Worm (Caenorhabditis elegans) whole organism, L4 larva: ENCODE data around the gene clic-1.
A peak's percentile ranks its signal among the peaks of the same experiment; 100 is the strongest.

Experiments
- D1046.2 ChIP-seq: fragments of 200-800 bp; sonication (Bioruptor generic); IDR thresholded peaks from 2 replicates; pipeline ENCODE4 v1.3.6; 2022; ENCODE audit warnings: missing genetic modification characterization, missing compliant biosample characterization
- F26F4.8 ChIP-seq: fragments of 200-800 bp; sonication (Bioruptor generic); conservative IDR thresholded peaks from 2 replicates; pipeline ENCODE4 v1.3.6; 2022; ENCODE audit warnings: missing genetic modification characterization, missing compliant biosample characterization
- R02D3.7 ChIP-seq: fragments of 150-350 bp; sonication (generic microtip); optimal IDR thresholded peaks from 3 replicates; lab custom pipeline; 2014; ENCODE audit warnings: missing biosample characterization, missing genetic modification characterization
- Y105C5A.15 ChIP-seq: fragments of 200-800 bp; sonication (Bioruptor generic); IDR thresholded peaks from 2 replicates; pipeline ENCODE4 v1.3.6; 2022; ENCODE audit warnings: missing genetic modification characterization, missing compliant biosample characterization
- Y48G9A.11 ChIP-seq: fragments of 200-800 bp; sonication (Bioruptor generic); IDR thresholded peaks from 2 replicates; pipeline ENCODE4 v1.3.6; 2022; ENCODE audit warnings: missing genetic modification reagents, missing genetic modification characterization, missing compliant biosample characterization
- Y5F2A.4 ChIP-seq: fragments of 200-800 bp; sonication (Bioruptor generic); optimal IDR thresholded peaks from 2 replicates; lab custom pipeline; 2018; ENCODE audit warnings: mild to moderate bottlenecking, missing genetic modification characterization, missing compliant biosample characterization
- ZK546.5 ChIP-seq, 2 experiments: sonication (generic microtip); optimal IDR thresholded peaks; 2 replicates each; lab custom pipeline; 2017; ENCODE audit warnings: missing biosample characterization in 2 of 2, missing genetic modification characterization in 2 of 2
- ama-1 ChIP-seq: fragments of 150-350 bp; optimal IDR thresholded peaks from 2 replicates; lab custom pipeline; 2014; ENCODE audit warnings: inconsistent platforms, mixed read lengths
- arid-1 ChIP-seq: fragments of 200-800 bp; sonication (Bioruptor generic); conservative IDR thresholded peaks from 2 replicates; pipeline ENCODE4 v1.3.6; 2022; ENCODE audit warnings: missing genetic modification reagents, missing genetic modification characterization, missing compliant biosample characterization
- ceh-20 ChIP-seq: fragments of 200-800 bp; sonication (Bioruptor generic); IDR thresholded peaks from 2 replicates; pipeline ENCODE4 v1.3.6; 2022; ENCODE audit warnings: missing genetic modification reagents, missing genetic modification characterization, missing compliant biosample characterization
- ceh-44 ChIP-seq: fragments of 200-800 bp; sonication (Bioruptor generic); IDR thresholded peaks from 2 replicates; pipeline ENCODE4 v1.3.6; 2022; ENCODE audit warnings: missing genetic modification reagents, missing genetic modification characterization, missing compliant biosample characterization
- ceh-62 ChIP-seq: sonication (generic microtip); optimal IDR thresholded peaks from 2 replicates; lab custom pipeline; 2017; ENCODE audit warnings: missing biosample characterization, missing genetic modification characterization
- ceh-82 ChIP-seq: sonication (generic microtip); optimal IDR thresholded peaks from 2 replicates; lab custom pipeline; 2017; ENCODE audit warnings: missing biosample characterization, missing genetic modification characterization
- daf-12 ChIP-seq: fragments of 150-350 bp; optimal IDR thresholded peaks from 2 replicates; lab custom pipeline; 2014; ENCODE audit warnings: missing biosample characterization, missing genetic modification reagents, missing genetic modification characterization
- daf-16 ChIP-seq, 3 experiments: sonication (generic microtip); optimal IDR thresholded peaks; 2 replicates each; lab custom pipeline; 2016 to 2017; ENCODE audit warnings: missing genetic modification characterization in 3 of 3, missing genetic modification reagents in 3 of 3, mild to moderate bottlenecking in 2 of 3, missing compliant biosample characterization in 2 of 3, missing biosample characterization in 1 of 3, moderate library complexity in 1 of 3
- dmd-6 ChIP-seq: fragments of 200-800 bp; sonication (Bioruptor generic); IDR thresholded peaks from 2 replicates; pipeline ENCODE4 v1.3.6; 2022; ENCODE audit warnings: missing genetic modification reagents, missing genetic modification characterization, missing compliant biosample characterization
- dpl-1 ChIP-seq: fragments of 150-350 bp; optimal IDR thresholded peaks from 2 replicates; lab custom pipeline; 2014; ENCODE audit warnings: missing biosample characterization, missing genetic modification reagents, missing genetic modification characterization
- fos-1 ChIP-seq: fragments of 150-350 bp; optimal IDR thresholded peaks from 2 replicates; lab custom pipeline; 2014; ENCODE audit warnings: missing biosample characterization, missing genetic modification characterization
- hlh-11 ChIP-seq: fragments of 200-800 bp; sonication (Bioruptor generic); optimal IDR thresholded peaks from 2 replicates; lab custom pipeline; 2018; ENCODE audit warnings: mild to moderate bottlenecking, missing genetic modification characterization, missing compliant biosample characterization
- jun-1 ChIP-seq: fragments of 150-350 bp; optimal IDR thresholded peaks from 2 replicates; lab custom pipeline; 2014; ENCODE audit warnings: missing biosample characterization, missing genetic modification reagents, missing genetic modification characterization
- lin-1 ChIP-seq: fragments of 200-800 bp; sonication (Bioruptor generic); IDR thresholded peaks from 2 replicates; pipeline ENCODE4 v1.3.6; 2022; ENCODE audit warnings: missing genetic modification reagents, missing genetic modification characterization, missing compliant biosample characterization
- lin-13 ChIP-seq: fragments of 150-350 bp; optimal IDR thresholded peaks from 2 replicates; lab custom pipeline; 2014; ENCODE audit warnings: missing biosample characterization, missing genetic modification reagents, missing genetic modification characterization
- lin-29 ChIP-seq: fragments of 200-800 bp; sonication (Bioruptor generic); IDR thresholded peaks from 2 replicates; pipeline ENCODE4 v1.3.6; 2022; ENCODE audit warnings: missing genetic modification reagents, missing genetic modification characterization, missing compliant biosample characterization
- lin-38 ChIP-seq: fragments of 200-800 bp; sonication (Bioruptor generic); IDR thresholded peaks from 2 replicates; pipeline ENCODE4 v1.3.6; 2022; ENCODE audit warnings: missing genetic modification reagents, missing genetic modification characterization, missing compliant biosample characterization
- lir-3 ChIP-seq: sonication (generic microtip); optimal IDR thresholded peaks from 2 replicates; lab custom pipeline; 2016; ENCODE audit warnings: mild to moderate bottlenecking, missing genetic modification characterization, missing compliant biosample characterization
- lsy-2 ChIP-seq, 2 experiments: fragments of 150-350 bp in 1 of 2; sonication (generic microtip) in 1 of 2; optimal IDR thresholded peaks; 2 replicates each; lab custom pipeline; 2014 to 2017; ENCODE audit warnings: missing biosample characterization in 2 of 2, missing genetic modification characterization in 2 of 2
- mdl-1 ChIP-seq, 2 experiments: fragments of 150-350 bp in 1 of 2; sonication (generic microtip) in 1 of 2; optimal IDR thresholded peaks; 2 replicates each; lab custom pipeline; 2014 to 2017; ENCODE audit warnings: missing biosample characterization in 2 of 2, missing genetic modification characterization in 2 of 2
- mdt-29 ChIP-seq: fragments of 200-800 bp; sonication (Bioruptor generic); IDR thresholded peaks from 2 replicates; pipeline ENCODE4 v1.3.6; 2022; ENCODE audit warnings: missing genetic modification reagents, missing genetic modification characterization, missing compliant biosample characterization
- mes-2 ChIP-seq: sonication (generic microtip); optimal IDR thresholded peaks from 2 replicates; lab custom pipeline; 2016; ENCODE audit warnings: missing genotype, mild to moderate bottlenecking, missing genetic modification characterization, missing compliant biosample characterization; ENCODE audit not compliant: poor library complexity, severe bottlenecking
- mxl-2 ChIP-seq: fragments of 200-800 bp; sonication (Bioruptor generic); conservative IDR thresholded peaks from 2 replicates; pipeline ENCODE4 v1.3.6; 2022; ENCODE audit warnings: missing genetic modification reagents, missing genetic modification characterization, missing compliant biosample characterization
- mxl-3 ChIP-seq: fragments of 200-800 bp; sonication (Bioruptor generic); optimal IDR thresholded peaks from 2 replicates; lab custom pipeline; 2018; ENCODE audit warnings: mild to moderate bottlenecking, missing genetic modification characterization, missing compliant biosample characterization
- nhr-10 ChIP-seq: fragments of 150-350 bp; optimal IDR thresholded peaks from 2 replicates; lab custom pipeline; 2014; ENCODE audit warnings: missing biosample characterization, missing genetic modification characterization
- nhr-11 ChIP-seq: fragments of 150-350 bp; optimal IDR thresholded peaks from 2 replicates; lab custom pipeline; 2014; ENCODE audit warnings: missing biosample characterization, missing genetic modification characterization
- nhr-111 ChIP-seq: fragments of 200-800 bp; sonication (Bioruptor generic); optimal IDR thresholded peaks from 2 replicates; lab custom pipeline; 2018; ENCODE audit warnings: mild to moderate bottlenecking, missing genetic modification characterization, missing compliant biosample characterization
- nhr-42 ChIP-seq: fragments of 200-800 bp; sonication (Bioruptor generic); IDR thresholded peaks from 2 replicates; pipeline ENCODE4 v1.3.6; 2022; ENCODE audit warnings: missing genetic modification characterization, missing compliant biosample characterization
- nhr-48 ChIP-seq: sonication (generic microtip); optimal IDR thresholded peaks from 2 replicates; lab custom pipeline; 2016; ENCODE audit warnings: mild to moderate bottlenecking, missing genetic modification characterization, missing compliant biosample characterization
- nhr-6 ChIP-seq: fragments of 150-350 bp; optimal IDR thresholded peaks from 2 replicates; lab custom pipeline; 2014; ENCODE audit warnings: missing biosample characterization, missing genetic modification characterization
- nhr-76 ChIP-seq: fragments of 150-350 bp; optimal IDR thresholded peaks from 2 replicates; lab custom pipeline; 2014; ENCODE audit warnings: missing biosample characterization, missing genetic modification characterization
- nhr-77 ChIP-seq: fragments of 150-350 bp; optimal IDR thresholded peaks from 2 replicates; lab custom pipeline; 2014; ENCODE audit warnings: missing biosample characterization, missing genetic modification characterization
- pha-4 ChIP-seq, 2 experiments: fragments of 150-350 bp in 1 of 2; fragments of 200-800 bp in 1 of 2; sonication (Bioruptor generic) in 1 of 2; IDR thresholded peaks in 1 of 2; optimal IDR thresholded peaks in 1 of 2; 2 replicates each; pipeline versions ENCODE4 v1.3.6 to Lab custom; 2014 to 2022; ENCODE audit warnings: missing genetic modification characterization in 2 of 2, missing genetic modification reagents in 2 of 2, missing biosample characterization in 1 of 2, missing compliant biosample characterization in 1 of 2
- php-3 ChIP-seq: fragments of 200-800 bp; sonication (Bioruptor generic); IDR thresholded peaks from 2 replicates; pipeline ENCODE4 v1.3.6; 2022; ENCODE audit warnings: missing genetic modification reagents, missing genetic modification characterization, missing compliant biosample characterization
- rbr-2 ChIP-seq: sonication (generic microtip); optimal IDR thresholded peaks from 2 replicates; lab custom pipeline; 2016; ENCODE audit warnings: missing genotype, missing genetic modification characterization, missing compliant biosample characterization
- saeg-2 ChIP-seq: fragments of 200-800 bp; sonication (Bioruptor generic); IDR thresholded peaks from 2 replicates; pipeline ENCODE4 v1.3.6; 2022; ENCODE audit warnings: missing genetic modification reagents, missing genetic modification characterization, missing compliant biosample characterization
- sdz-12 ChIP-seq: fragments of 200-800 bp; sonication (Bioruptor generic); optimal IDR thresholded peaks from 2 replicates; lab custom pipeline; 2018; ENCODE audit warnings: mild to moderate bottlenecking, missing genetic modification characterization, missing compliant biosample characterization
- skn-1 ChIP-seq: fragments of 150-350 bp; optimal IDR thresholded peaks from 2 replicates; lab custom pipeline; 2014; ENCODE audit warnings: missing biosample characterization, missing genetic modification characterization
- snpc-1.2 ChIP-seq: fragments of 200-800 bp; sonication (Bioruptor generic); IDR thresholded peaks from 2 replicates; pipeline ENCODE4 v1.3.6; 2022; ENCODE audit warnings: missing genetic modification reagents, missing genetic modification characterization, missing compliant biosample characterization
- spr-1 ChIP-seq: sonication (generic microtip); optimal IDR thresholded peaks from 2 replicates; lab custom pipeline; 2016; ENCODE audit warnings: mild to moderate bottlenecking, missing genetic modification characterization, missing compliant biosample characterization
- spr-3 ChIP-seq: fragments of 200-800 bp; sonication (Bioruptor generic); optimal IDR thresholded peaks from 2 replicates; lab custom pipeline; 2018; ENCODE audit warnings: mild to moderate bottlenecking, missing genetic modification characterization, missing compliant biosample characterization
- zfp-2 ChIP-seq: sonication (generic microtip); optimal IDR thresholded peaks from 2 replicates; lab custom pipeline; 2016; ENCODE audit warnings: mild to moderate bottlenecking, missing genetic modification characterization, missing compliant biosample characterization
- ztf-11 ChIP-seq: fragments of 150-350 bp; optimal IDR thresholded peaks from 2 replicates; lab custom pipeline; 2014; ENCODE audit warnings: missing biosample characterization, missing genetic modification characterization

clic-1 gene

DNA sequence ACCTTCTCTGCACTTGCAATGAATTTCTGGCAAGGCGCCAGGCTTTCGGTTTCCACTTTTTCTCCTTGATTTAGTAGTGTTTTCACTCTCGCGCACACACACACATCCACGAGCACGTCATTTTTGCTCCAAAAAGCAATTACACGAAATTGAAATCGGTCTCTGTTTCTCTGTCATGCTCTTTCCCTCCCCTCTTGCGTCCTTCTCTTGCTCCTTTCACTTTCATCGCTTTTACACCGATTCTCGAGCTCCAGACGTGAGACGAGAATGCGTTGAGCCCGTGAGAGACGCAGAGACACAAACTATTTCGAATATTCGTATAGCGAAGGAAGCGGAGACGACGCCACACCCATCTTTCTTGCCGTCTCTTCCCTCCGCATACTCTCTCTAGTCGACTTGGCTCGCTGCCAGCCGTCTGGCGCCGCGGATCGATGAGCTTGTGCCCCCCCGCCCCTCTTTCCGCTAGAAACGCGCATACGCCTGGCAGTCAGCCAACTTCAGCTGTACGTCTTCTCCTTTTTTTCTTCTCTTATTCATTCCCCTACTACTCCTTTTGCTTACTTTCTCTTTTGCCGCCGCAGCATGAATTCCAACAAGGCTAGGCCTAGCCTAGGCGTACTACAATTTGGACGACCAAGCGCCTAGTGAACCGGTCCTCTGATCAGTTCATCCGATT lies 6.6 kb downstream of the clic-1 start (continued):
- TF ChIP-seq D1046.2 (0 out of 2 replicates have a peak, but pooled peaks have one; percentile 4), skn-1 (tag; lab: Kevin White, UChicago) (no peak), R02D3.7 (tag; lab: Kevin White, UChicago) (no peak), rbr-2 (tag; lab: Kevin White, UChicago) (peak; percentile 93), ama-1 (no peak), sdz-12 (GFP tag; lab: Kevin White, UChicago) (no peak), daf-12 (tag; lab: Kevin White, UChicago) (no peak), nhr-11 (peak; percentile 75), lin-13 (GFP tag; lab: Kevin White, UChicago) (peak; percentile 22), fos-1 (tag; lab: Kevin White, UChicago) (no peak), mxl-3 (peak; percentile 1), ceh-20 (GFP tag; lab: Robert Waterston, UW) (peak; percentile 92), dmd-6 (GFP tag; lab: Robert Waterston, UW) (peak; percentile 82), lin-38 (GFP tag; lab: Robert Waterston, UW) (peak; percentile 54), Y105C5A.15 (GFP tag; lab: Robert Waterston, UW) (no peak), lir-3 (no peak), nhr-76 (tag; lab: Kevin White, UChicago) (no peak), lsy-2 (tag; optimal IDR thresholded peaks at IDR 0.05; lab: Kevin White, UChicago) (peak; percentile 77), Y5F2A.4 (no peak), ztf-11 (tag; lab: Kevin White, UChicago) (no peak), nhr-10 (tag; lab: Kevin White, UChicago) (no peak), ZK546.5 (tag; optimal IDR thresholded peaks at IDR 0.05; lab: Kevin White, UChicago) (no peak), daf-16 (GFP tag; optimal IDR thresholded peaks at IDR 0.05; lab: Kevin White, UChicago) (peak in 1 of 2 experiments; percentile 78), daf-16 (tag; optimal IDR thresholded peaks at IDR 0.05; lab: Kevin White, UChicago) (no peak), dpl-1 (GFP tag; lab: Kevin White, UChicago) (peak; percentile 48), nhr-6 (tag; lab: Kevin White, UChicago) (no peak), nhr-48 (peak; percentile 84), lin-29 (no peak), pha-4 (GFP tag; IDR thresholded peaks at IDR 0.05; lab: Robert Waterston, UW) (peak; percentile 57; the same call in 1 of the 2 replicates), pha-4 (tag; optimal IDR thresholded peaks at IDR 0.05; lab: Kevin White, UChicago) (no peak), nhr-77 (peak; percentile 36), jun-1 (tag; lab: Kevin White, UChicago) (no peak), nhr-111 (no peak), F26F4.8 (GFP tag; lab: Robert Waterston, UW) (no peak), ceh-44 (GFP tag; lab: Robert Waterston, UW) (no peak), mes-2 (peak; percentile 37), lin-1 (no peak), spr-1 (tag; lab: Kevin White, UChicago) (peak; percentile 44), mdt-29 (GFP tag; lab: Robert Waterston, UW) (no peak), arid-1 (GFP tag; lab: Robert Waterston, UW) (peak; percentile 49; the same call in 1 of the 2 replicates), ceh-82 (tag; lab: Kevin White, UChicago) (no peak), php-3 (GFP tag; lab: Robert Waterston, UW) (no peak), ceh-62 (tag; lab: Kevin White, UChicago) (no peak), snpc-1.2 (GFP tag; lab: Robert Waterston, UW) (no peak), mxl-2 (GFP tag; lab: Robert Waterston, UW) (0 out of 2 replicates have a peak, but pooled peaks have one; percentile 9), spr-3 (GFP tag; lab: Kevin White, UChicago) (no peak), hlh-11 (tag; lab: Kevin White, UChicago) (peak; percentile 91), saeg-2 (GFP tag; lab: Robert Waterston, UW) (0 out of 2 replicates have a peak, but pooled peaks have one; percentile 52), mdl-1 (tag; optimal IDR thresholded peaks at IDR 0.05; lab: Kevin White, UChicago) (peak; percentile 9 to 56), Y48G9A.11 (GFP tag; lab: Robert Waterston, UW) (no peak), nhr-42 (GFP tag; lab: Robert Waterston, UW) (peak; percentile 43; the same call in 1 of the 2 replicates), zfp-2 (peak; percentile 26)
